Fruit fly (Drosophila melanogaster) Kc167 (cell line): ENCODE measurements around the gene Doa.

Experiments
- Myc ChIP-seq: fragments of >200 bp; optimal IDR thresholded peaks from 2 replicates; lab custom pipeline; 2017; ENCODE audit warnings: missing external identifiers
- Sin3A ChIP-seq: fragments of >200 bp; optimal IDR thresholded peaks from 2 replicates; lab custom pipeline; 2018; ENCODE audit warnings: missing external identifiers
- h ChIP-seq: fragments of >200 bp; optimal IDR thresholded peaks from 3 replicates; lab custom pipeline; 2018; ENCODE audit warnings: missing external identifiers
- insv ChIP-seq: fragments of >200 bp; optimal IDR thresholded peaks from 3 replicates; lab custom pipeline; 2018; ENCODE audit warnings: missing external identifiers
- psq ChIP-seq: fragments of >200 bp; optimal IDR thresholded peaks from 2 replicates; lab custom pipeline; 2017; ENCODE audit warnings: missing external identifiers

dm6 chr3R:28857287-28858024 is 30.4 kb upstream of the Doa start:
- TF ChIP-seq Myc (lab: Kevin White, UChicago) (no peak), h (lab: Kevin White, UChicago) (no peak), psq (lab: Kevin White, UChicago) (no peak), insv (lab: Kevin White, UChicago) (no peak), Sin3A (no peak)
